Fruit fly (Drosophila melanogaster) whole organism, prepupa: ENCODE measurements around the gene CCHa1.

Experiments used
- Blimp-1 ChIP-seq: fragments of 200-800 bp; sonication (Bioruptor generic); optimal IDR thresholded peaks from 3 replicates; lab custom pipeline; 2017; ENCODE audit warnings: missing biosample characterization, missing genetic modification characterization, mild to moderate bottlenecking, moderate library complexity, missing genetic modification reagents
- CG32006 ChIP-seq: fragments of 200-800 bp; sonication (Bioruptor generic); optimal IDR thresholded peaks from 3 replicates; lab custom pipeline; 2017; ENCODE audit warnings: missing biosample characterization, mild to moderate bottlenecking, missing genetic modification characterization
- CG7368 ChIP-seq: fragments of 200-800 bp; sonication (Bioruptor generic); optimal IDR thresholded peaks from 3 replicates; lab custom pipeline; 2016; ENCODE audit warnings: missing biosample characterization, missing genetic modification characterization
- Eip78C ChIP-seq: fragments of 200-800 bp; sonication (Bioruptor generic); peaks from one replicate; lab custom pipeline; 2016; ENCODE audit warnings: missing biosample characterization, missing genetic modification characterization
- Gug ChIP-seq: fragments of 200-800 bp; sonication (Bioruptor generic); IDR thresholded peaks from 2 replicates; pipeline ENCODE4 v1.3.6; 2022; ENCODE audit warnings: missing biosample characterization, missing genetic modification characterization
- Sox15 ChIP-seq: fragments of 200-800 bp; sonication (Bioruptor generic); optimal IDR thresholded peaks from 3 replicates; lab custom pipeline; 2016; ENCODE audit warnings: missing biosample characterization, missing genetic modification characterization

DNA sequence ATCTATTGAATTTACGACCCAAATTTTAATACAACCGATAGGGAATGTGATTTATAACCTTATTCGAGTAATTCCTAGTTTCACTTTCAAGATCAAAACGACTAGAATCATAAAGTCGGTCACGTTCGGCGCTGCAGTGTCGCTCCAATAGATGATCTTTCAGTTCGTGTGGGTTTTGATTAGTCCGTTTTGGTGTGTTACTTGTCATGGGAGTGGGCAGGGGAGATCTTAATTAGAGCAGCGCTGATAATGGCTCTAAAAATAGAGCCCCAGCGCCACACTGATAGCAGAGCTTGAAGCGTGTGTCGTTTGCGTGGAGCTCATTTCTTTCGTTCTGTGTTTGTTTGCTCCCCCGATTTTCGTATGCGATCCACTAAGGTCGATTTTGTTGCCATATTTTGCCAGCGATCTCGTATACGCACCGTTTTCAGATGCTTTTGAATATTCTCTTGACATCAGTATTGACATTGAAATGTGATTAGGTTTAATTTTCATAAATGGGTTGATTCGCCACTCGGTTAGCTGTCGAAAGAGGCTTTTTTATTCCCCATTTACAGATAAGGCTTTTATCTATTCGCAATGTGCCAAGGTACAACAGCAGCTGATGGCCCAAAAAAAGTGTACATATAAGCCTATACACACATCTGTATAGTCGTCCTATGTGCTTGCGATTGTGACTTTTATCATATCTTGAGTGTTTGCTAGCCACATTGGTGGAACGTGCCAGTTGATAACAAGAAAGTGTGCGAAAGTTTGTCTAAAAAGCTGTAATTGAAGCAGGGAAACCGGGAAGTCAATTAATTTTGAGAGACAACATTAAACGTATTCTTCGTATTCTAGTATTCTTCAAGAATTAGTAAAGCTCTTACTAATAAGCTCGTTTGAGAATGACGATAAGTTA is 37.9 kb downstream of the CCHa1 start:
- TF ChIP-seq Gug (GFP tag; lab: Robert Waterston, UW) (no peak), Blimp-1 (no peak), CG32006 (GFP tag; lab: Kevin White, UChicago) (no peak), CG7368 (GFP tag; lab: Kevin White, UChicago) (no peak), Eip78C (GFP tag; lab: Kevin White, UChicago) (no peak), Sox15 (no peak)
